Fruit fly (Drosophila melanogaster) whole organism, embryonic: Measurements from ENCODE around the gene RpL6.

Experiments used
- Antp ChIP-seq: fragments of 200-800 bp; sonication (Bioruptor generic); optimal IDR thresholded peaks from 3 replicates; lab custom pipeline; 2016; ENCODE audit warnings: missing biosample characterization, missing genetic modification characterization
- Atf6 ChIP-seq: fragments of 200-800 bp; sonication (Bioruptor generic); IDR thresholded peaks from 2 replicates; pipeline ENCODE4 v1.3.6; 2022; ENCODE audit warnings: missing biosample characterization, missing genetic modification characterization
- BEAF-32 ChIP-seq: fragments of 200-800 bp; sonication (Bioruptor generic); optimal IDR thresholded peaks from 3 replicates; lab custom pipeline; 2017; ENCODE audit warnings: missing biosample characterization, missing genetic modification characterization, mild to moderate bottlenecking, moderate library complexity, missing genetic modification reagents
- Bdp1 ChIP-seq: fragments of 200-800 bp; sonication (Bioruptor generic); optimal IDR thresholded peaks from 3 replicates; lab custom pipeline; 2016; ENCODE audit warnings: missing biosample characterization, missing genetic modification characterization
- CG11504 ChIP-seq: fragments of 200-800 bp; sonication (Bioruptor generic); optimal IDR thresholded peaks from 3 replicates; lab custom pipeline; 2019; ENCODE audit warnings: missing biosample characterization, mild to moderate bottlenecking, missing genetic modification characterization, moderate library complexity
- CG14710 ChIP-seq: fragments of 200-800 bp; sonication (Bioruptor generic); optimal IDR thresholded peaks from 3 replicates; lab custom pipeline; 2019; ENCODE audit warnings: missing biosample characterization, mild to moderate bottlenecking, missing genetic modification characterization, moderate library complexity
- CG14965 ChIP-seq: fragments of 200-800 bp; sonication (Bioruptor generic); optimal IDR thresholded peaks from 2 replicates; lab custom pipeline; 2016; ENCODE audit warnings: missing biosample characterization, missing genetic modification characterization, borderline replicate concordance
- CG15696 ChIP-seq: fragments of 200-800 bp; sonication (Bioruptor generic); optimal IDR thresholded peaks from 2 replicates; lab custom pipeline; 2019; ENCODE audit warnings: missing biosample characterization, mild to moderate bottlenecking, missing genetic modification characterization, moderate library complexity
- CG17385 ChIP-seq: fragments of 200-800 bp; sonication (Bioruptor generic); optimal IDR thresholded peaks from 3 replicates; lab custom pipeline; 2018; ENCODE audit warnings: missing biosample characterization, mild to moderate bottlenecking, missing genetic modification characterization
- CG17912 ChIP-seq: fragments of 200-800 bp; sonication (Bioruptor generic); optimal IDR thresholded peaks from 2 replicates; lab custom pipeline; 2018; ENCODE audit warnings: missing biosample characterization, mild to moderate bottlenecking, missing genetic modification characterization
- CG2712 ChIP-seq: fragments of 200-800 bp; optimal IDR thresholded peaks from 3 replicates; lab custom pipeline; 2019; ENCODE audit warnings: missing biosample characterization, mild to moderate bottlenecking, missing genetic modification characterization, moderate library complexity
- CG30431 ChIP-seq: fragments of 200-800 bp; sonication (Bioruptor generic); optimal IDR thresholded peaks from 2 replicates; lab custom pipeline; 2017; ENCODE audit warnings: missing biosample characterization, missing genetic modification characterization
- CG5180 ChIP-seq: fragments of 200-800 bp; sonication (Bioruptor generic); optimal IDR thresholded peaks from 3 replicates; lab custom pipeline; 2017; ENCODE audit warnings: missing biosample characterization, missing genetic modification characterization, mild to moderate bottlenecking, moderate library complexity, missing genetic modification reagents
- CG6683 ChIP-seq: fragments of 200-800 bp; sonication (Bioruptor generic); optimal IDR thresholded peaks from 2 replicates; lab custom pipeline; 2017; ENCODE audit warnings: missing biosample characterization, mild to moderate bottlenecking, missing genetic modification characterization, missing genetic modification reagents
- CHES-1-like ChIP-seq: fragments of 200-800 bp; sonication (Bioruptor generic); optimal IDR thresholded peaks from 2 replicates; lab custom pipeline; 2016; ENCODE audit warnings: missing biosample characterization, missing genetic modification characterization
- Camta ChIP-seq: fragments of 200-800 bp; sonication (Bioruptor generic); optimal IDR thresholded peaks from 2 replicates; lab custom pipeline; 2016; ENCODE audit warnings: missing biosample characterization, missing genetic modification characterization
- Dbx ChIP-seq: fragments of 200-800 bp; sonication (Bioruptor generic); IDR thresholded peaks from 3 replicates; pipeline ENCODE4 v1.3.6; 2022; ENCODE audit warnings: missing biosample characterization, missing genetic modification characterization
- Doc3 ChIP-seq: fragments of 200-800 bp; sonication (Bioruptor generic); IDR thresholded peaks from 3 replicates; pipeline ENCODE4 v1.3.6; 2022; ENCODE audit warnings: missing biosample characterization, missing genetic modification characterization; ENCODE audit not compliant: partially characterized antibody
- Hr3 ChIP-seq: fragments of 200-800 bp; sonication (Bioruptor generic); optimal IDR thresholded peaks from 3 replicates; lab custom pipeline; 2016; ENCODE audit warnings: missing biosample characterization, missing genetic modification characterization
- Jarid2 ChIP-seq: fragments of 200-800 bp; sonication (Bioruptor generic); optimal IDR thresholded peaks from 3 replicates; lab custom pipeline; 2017; ENCODE audit warnings: mild to moderate bottlenecking, missing biosample characterization, missing genetic modification reagents, missing genetic modification characterization
- Mad ChIP-seq: fragments of 200-800 bp; sonication (Bioruptor generic); optimal IDR thresholded peaks from 2 replicates; lab custom pipeline; 2016; ENCODE audit warnings: missing biosample characterization, missing genetic modification characterization
- Med ChIP-seq: fragments of 200-800 bp; sonication (Bioruptor generic); peaks from one replicate; lab custom pipeline; 2016; ENCODE audit warnings: missing biosample characterization, missing genetic modification characterization, mild to moderate bottlenecking, inconsistent platforms, moderate library complexity
- Myb ChIP-seq: fragments of 200-800 bp; sonication (Bioruptor generic); optimal IDR thresholded peaks from 2 replicates; lab custom pipeline; 2016; ENCODE audit warnings: missing biosample characterization, missing genetic modification characterization
- Oaz ChIP-seq: fragments of 200-800 bp; sonication (Bioruptor generic); IDR thresholded peaks from 2 replicates; pipeline ENCODE4 v1.3.6; 2022; ENCODE audit warnings: missing biosample characterization, missing genetic modification characterization
- Rfx ChIP-seq: fragments of 200-800 bp; sonication (Bioruptor generic); IDR thresholded peaks from 2 replicates; pipeline ENCODE4 v1.3.6; 2022; ENCODE audit warnings: missing biosample characterization, missing genetic modification characterization
- Side ChIP-seq: fragments of 200-800 bp; sonication (Bioruptor generic); optimal IDR thresholded peaks from 2 replicates; lab custom pipeline; 2016; ENCODE audit warnings: missing biosample characterization, missing genetic modification characterization
- Sry-δ ChIP-seq: fragments of 200-800 bp; sonication (Bioruptor generic); optimal IDR thresholded peaks from 2 replicates; lab custom pipeline; 2016; ENCODE audit warnings: missing biosample characterization, missing genetic modification characterization
- al ChIP-seq: fragments of 200-800 bp; sonication (Bioruptor generic); IDR thresholded peaks from 2 replicates; pipeline ENCODE4 v1.3.6; 2022; ENCODE audit warnings: missing biosample characterization, missing genetic modification characterization
- bab2 ChIP-seq: fragments of 200-800 bp; sonication (Bioruptor generic); optimal IDR thresholded peaks from 2 replicates; lab custom pipeline; 2016; ENCODE audit warnings: missing biosample characterization, missing genetic modification characterization
- bsh ChIP-seq, 2 experiments: fragments of 200-800 bp; sonication (Bioruptor generic); optimal IDR thresholded peaks; 2 replicates each; lab custom pipeline; 2017 to 2018; ENCODE audit warnings: mild to moderate bottlenecking in 2 of 2, missing biosample characterization in 2 of 2, missing genetic modification characterization in 2 of 2, moderate library complexity in 1 of 2
- dm ChIP-seq: fragments of 200-800 bp; sonication (Bioruptor generic); optimal IDR thresholded peaks from 3 replicates; lab custom pipeline; 2016; ENCODE audit warnings: missing biosample characterization, missing genetic modification characterization
- fd96Cb ChIP-seq: fragments of 200-800 bp; sonication (Bioruptor generic); optimal IDR thresholded peaks from 2 replicates; lab custom pipeline; 2018; ENCODE audit warnings: missing biosample characterization, mild to moderate bottlenecking, missing genetic modification characterization, moderate library complexity
- gfzf ChIP-seq: fragments of 200-800 bp; sonication (Bioruptor generic); optimal IDR thresholded peaks from 2 replicates; lab custom pipeline; 2016; ENCODE audit warnings: missing biosample characterization, mild to moderate bottlenecking, missing genetic modification characterization, moderate library complexity
- lov ChIP-seq, 2 experiments: fragments of 200-800 bp in 1 of 2; fragments of >200 bp in 1 of 2; sonication (Bioruptor generic) in 1 of 2; IDR thresholded peaks in 1 of 2; optimal IDR thresholded peaks in 1 of 2; 2 replicates in 1 of 2; 3 replicates in 1 of 2; pipeline versions ENCODE4 v1.3.6 to Lab custom; 2017 to 2022; ENCODE audit warnings: missing biosample characterization in 1 of 2, missing genetic modification characterization in 1 of 2
- nau ChIP-seq: fragments of 200-800 bp; sonication (Bioruptor generic); optimal IDR thresholded peaks from 3 replicates; lab custom pipeline; 2017; ENCODE audit warnings: missing biosample characterization, mild to moderate bottlenecking, missing genetic modification characterization, missing genetic modification reagents
- nerfin-1 ChIP-seq: fragments of 200-800 bp; sonication (Bioruptor generic); optimal IDR thresholded peaks from 3 replicates; lab custom pipeline; 2019; ENCODE audit warnings: missing biosample characterization, mild to moderate bottlenecking, missing genetic modification characterization, moderate library complexity
- phol ChIP-seq: fragments of 200-800 bp; sonication (Bioruptor generic); optimal IDR thresholded peaks from 3 replicates; lab custom pipeline; 2018; ENCODE audit warnings: missing biosample characterization, mild to moderate bottlenecking, missing genetic modification characterization, moderate library complexity
- pum ChIP-seq: fragments of 200-800 bp; sonication (Bioruptor generic); optimal IDR thresholded peaks from 2 replicates; lab custom pipeline; 2016; ENCODE audit warnings: missing biosample characterization, missing genetic modification characterization
- row ChIP-seq: fragments of 200-800 bp; sonication (Bioruptor generic); IDR thresholded peaks from 3 replicates; pipeline ENCODE4 v1.3.6; 2022; ENCODE audit warnings: missing biosample characterization, missing genetic modification characterization
- sim ChIP-seq: fragments of 200-800 bp; sonication (Bioruptor generic); IDR thresholded peaks from 2 replicates; pipeline ENCODE4 v1.3.6; 2022; ENCODE audit warnings: missing biosample characterization, missing genetic modification characterization
- sr ChIP-seq: fragments of 200-800 bp; sonication (Bioruptor generic); IDR thresholded peaks from 3 replicates; pipeline ENCODE4 v1.3.6; 2022; ENCODE audit warnings: missing biosample characterization, missing genetic modification characterization
- ssp ChIP-seq: fragments of 200-800 bp; sonication (Bioruptor generic); IDR thresholded peaks from 2 replicates; pipeline ENCODE4 v1.3.6; 2022; ENCODE audit warnings: missing biosample characterization, missing genetic modification characterization
- tio ChIP-seq: fragments of 200-800 bp; sonication (Bioruptor generic); optimal IDR thresholded peaks from 2 replicates; lab custom pipeline; 2017; ENCODE audit warnings: missing biosample characterization, missing genetic modification characterization, inconsistent platforms
- trem ChIP-seq: fragments of 200-800 bp; optimal IDR thresholded peaks from 3 replicates; lab custom pipeline; 2019; ENCODE audit warnings: missing biosample characterization, mild to moderate bottlenecking, missing genetic modification characterization, moderate library complexity
- trh ChIP-seq: fragments of 200-800 bp; sonication (Bioruptor generic); optimal IDR thresholded peaks from 2 replicates; lab custom pipeline; 2016; ENCODE audit warnings: missing biosample characterization, missing genetic modification characterization
- tx ChIP-seq: fragments of 200-800 bp; sonication (Bioruptor generic); optimal IDR thresholded peaks from 2 replicates; lab custom pipeline; 2016; ENCODE audit warnings: missing biosample characterization, missing genetic modification characterization
- z ChIP-seq: fragments of 200-800 bp; sonication (Bioruptor generic); IDR thresholded peaks from 3 replicates; pipeline ENCODE4 v1.3.6; 2022; ENCODE audit warnings: missing biosample characterization, missing genetic modification characterization
- zen ChIP-seq: fragments of 200-800 bp; sonication (Bioruptor generic); optimal IDR thresholded peaks from 3 replicates; lab custom pipeline; 2018; ENCODE audit warnings: missing biosample characterization, mild to moderate bottlenecking, missing genetic modification characterization, moderate library complexity

Gene RpL6

DNA sequence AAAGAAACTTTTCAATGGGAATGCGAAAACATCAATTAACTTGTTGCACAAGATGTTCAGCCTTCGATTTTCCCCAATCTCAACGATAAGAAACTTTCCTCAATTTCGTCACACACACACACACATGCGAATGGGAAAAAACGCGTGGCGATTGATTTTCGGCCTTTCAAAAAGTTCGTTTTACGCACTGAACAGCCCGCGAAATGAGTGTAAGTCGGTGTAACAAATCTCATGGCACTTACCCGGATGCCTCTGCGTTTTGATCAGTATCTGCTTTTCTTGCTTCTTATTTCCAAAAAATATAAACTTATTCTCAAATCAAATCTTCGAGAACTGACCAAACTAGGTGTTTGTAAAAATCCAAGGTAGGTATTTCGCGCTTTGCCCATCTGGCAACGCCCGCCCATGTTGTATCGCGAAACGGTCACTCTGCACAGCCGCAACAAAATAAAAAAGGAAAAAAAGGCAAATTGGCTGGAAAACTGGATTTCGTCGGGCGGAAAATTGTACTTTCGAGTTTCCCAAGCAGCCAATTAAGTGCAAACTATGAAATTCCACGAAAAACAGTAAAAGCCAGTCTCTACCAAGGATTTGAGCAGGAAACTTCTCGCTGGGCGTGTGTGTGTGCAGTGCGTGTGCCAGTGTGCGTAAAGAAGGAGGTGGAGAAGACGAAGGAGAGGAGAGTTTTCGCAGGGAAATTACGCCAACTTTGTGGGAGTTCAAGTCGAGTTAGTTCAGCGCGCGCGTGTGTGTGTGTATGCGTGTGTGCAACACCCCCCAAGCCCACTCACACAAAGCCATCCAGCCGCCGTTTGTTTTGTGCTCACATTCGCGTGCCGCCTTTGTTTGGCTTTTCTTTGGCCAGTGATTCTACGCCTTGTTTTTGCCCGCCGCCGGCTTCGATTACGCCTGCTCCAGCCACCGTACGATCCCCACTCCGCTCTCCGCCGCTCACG is 14.9 kb upstream of the RpL6 start, which contains the start of gene Med (continued):
- TF ChIP-seq Camta (GFP tag; lab: Kevin White, UChicago) (no peak), z (GFP tag; lab: Robert Waterston, UW) (no peak), CG15696 (tag; lab: Kevin White, UChicago) (no peak), Rfx (GFP tag; lab: Robert Waterston, UW) (no peak), trem (tag; lab: Kevin White, UChicago) (peak; percentile 72), phol (tag; lab: Kevin White, UChicago) (peak; percentile 36), zen (no peak), trh (no peak), Antp (GFP tag; lab: Kevin White, UChicago) (no peak), bsh (GFP tag; optimal IDR thresholded peaks at IDR 0.05; lab: Kevin White, UChicago) (peak in 1 of 2 experiments; percentile 41), Jarid2 (GFP tag; lab: Kevin White, UChicago) (peak; percentile 3), Side (GFP tag; lab: Kevin White, UChicago) (no peak), tx (GFP tag; lab: Kevin White, UChicago) (no peak), row (no peak), nau (GFP tag; lab: Kevin White, UChicago) (no peak), CHES-1-like (GFP tag; lab: Kevin White, UChicago) (peak; percentile 63), CG5180 (GFP tag; lab: Kevin White, UChicago) (no peak), Sry-δ (GFP tag; lab: Kevin White, UChicago) (peak; percentile 48), al (GFP tag; lab: Robert Waterston, UW) (no peak), Oaz (GFP tag; lab: Robert Waterston, UW) (no peak), Med (peak; percentile 96), dm (peak; percentile 81), Bdp1 (GFP tag; lab: Kevin White, UChicago) (no peak), CG11504 (tag; lab: Kevin White, UChicago) (peak; percentile 36), Doc3 (GFP tag; lab: Robert Waterston, UW) (no peak), Myb (GFP tag; lab: Kevin White, UChicago) (peak; percentile 40), fd96Cb (tag; lab: Kevin White, UChicago) (no peak), Hr3 (GFP tag; lab: Kevin White, UChicago) (no peak), CG17912 (GFP tag; lab: Kevin White, UChicago) (peak; percentile 60), lov (optimal IDR thresholded peaks at IDR 0.05; lab: Kevin White, UChicago) (no peak), lov (GFP tag; IDR thresholded peaks at IDR 0.05; lab: Robert Waterston, UW) (no peak), gfzf (peak; percentile 98), CG30431 (GFP tag; lab: Kevin White, UChicago) (no peak), Atf6 (no peak), sim (GFP tag; lab: Robert Waterston, UW) (no peak), CG2712 (tag; lab: Kevin White, UChicago) (peak; percentile 16), Dbx (GFP tag; lab: Robert Waterston, UW) (no peak), pum (GFP tag; lab: Kevin White, UChicago) (no peak), sr (GFP tag; lab: Robert Waterston, UW) (no peak), CG17385 (GFP tag; lab: Kevin White, UChicago) (no peak), CG14710 (tag; lab: Kevin White, UChicago) (peak; percentile 51), CG6683 (GFP tag; lab: Kevin White, UChicago) (no peak), BEAF-32 (GFP tag; lab: Kevin White, UChicago) (peak; percentile 58), CG14965 (GFP tag; lab: Kevin White, UChicago) (no peak), ssp (GFP tag; lab: Robert Waterston, UW) (no peak), Mad (no peak), nerfin-1 (tag; lab: Kevin White, UChicago) (no peak), tio (GFP tag; lab: Kevin White, UChicago) (no peak), bab2 (no peak)
